Fruit fly (Drosophila melanogaster) whole organism, embryonic: ENCODE data around the gene Ubc4.

ENCODE experiments used
- Asciz ChIP-seq: fragments of 200-800 bp; sonication (Bioruptor generic); optimal IDR thresholded peaks from 2 replicates; lab custom pipeline; 2017; ENCODE audit warnings: missing biosample characterization, mild to moderate bottlenecking, missing genetic modification characterization, missing genetic modification reagents
- Blimp-1 ChIP-seq: fragments of 200-800 bp; sonication (Bioruptor generic); optimal IDR thresholded peaks from 3 replicates; lab custom pipeline; 2018; ENCODE audit warnings: missing biosample characterization, missing genetic modification characterization, mild to moderate bottlenecking, moderate library complexity, missing genetic modification reagents
- CG10267 ChIP-seq: fragments of 200-800 bp; sonication (Bioruptor generic); optimal IDR thresholded peaks from 2 replicates; lab custom pipeline; 2018; ENCODE audit warnings: missing biosample characterization, mild to moderate bottlenecking, missing genetic modification characterization, moderate library complexity
- CG10321 ChIP-seq: fragments of 200-800 bp; sonication (Bioruptor generic); IDR thresholded peaks from 2 replicates; pipeline ENCODE4 v1.3.6; 2022; ENCODE audit warnings: missing biosample characterization, missing genetic modification characterization
- CG10565 ChIP-seq: fragments of 200-800 bp; sonication (Bioruptor generic); optimal IDR thresholded peaks from 3 replicates; lab custom pipeline; 2016; ENCODE audit warnings: missing biosample characterization, mild to moderate bottlenecking, missing genetic modification characterization
- CG10959 ChIP-seq: fragments of 200-800 bp; sonication (Bioruptor generic); IDR thresholded peaks from 2 replicates; pipeline ENCODE4 v1.3.6; 2022; ENCODE audit warnings: missing biosample characterization, missing genetic modification characterization
- CG11723 ChIP-seq: fragments of 200-800 bp; sonication (Bioruptor generic); optimal IDR thresholded peaks from 2 replicates; lab custom pipeline; 2017; ENCODE audit warnings: missing biosample characterization, mild to moderate bottlenecking, missing genetic modification characterization
- CG12942 ChIP-seq: fragments of 200-800 bp; sonication (Bioruptor generic); optimal IDR thresholded peaks from 3 replicates; lab custom pipeline; 2016; ENCODE audit warnings: missing biosample characterization, missing genetic modification characterization
- CG13624 ChIP-seq: fragments of 200-800 bp; sonication (Bioruptor generic); optimal IDR thresholded peaks from 2 replicates; lab custom pipeline; 2016; ENCODE audit warnings: missing biosample characterization, missing genetic modification characterization
- CG15073 ChIP-seq: fragments of 200-800 bp; sonication (Bioruptor generic); optimal IDR thresholded peaks from 2 replicates; lab custom pipeline; 2016; ENCODE audit warnings: missing biosample characterization, missing genetic modification characterization
- CG1603 ChIP-seq: fragments of 200-800 bp; sonication (Bioruptor generic); optimal IDR thresholded peaks from 2 replicates; lab custom pipeline; 2019; ENCODE audit warnings: missing biosample characterization, mild to moderate bottlenecking, missing genetic modification characterization, moderate library complexity
- CG16863 ChIP-seq: fragments of 200-800 bp; sonication (Bioruptor generic); optimal IDR thresholded peaks from 3 replicates; lab custom pipeline; 2016; ENCODE audit warnings: missing biosample characterization, missing genetic modification characterization
- CG17359 ChIP-seq: fragments of 200-800 bp; sonication (Bioruptor generic); optimal IDR thresholded peaks from 3 replicates; lab custom pipeline; 2018; ENCODE audit warnings: missing biosample characterization, mild to moderate bottlenecking, missing genetic modification characterization, moderate library complexity
- CG2199 ChIP-seq: fragments of 200-800 bp; sonication (Bioruptor generic); IDR thresholded peaks from 3 replicates; pipeline ENCODE4 v1.3.6; 2022; ENCODE audit warnings: missing biosample characterization, missing genetic modification characterization
- CG3163 ChIP-seq: fragments of 200-800 bp; sonication (Bioruptor generic); optimal IDR thresholded peaks from 3 replicates; lab custom pipeline; 2016; ENCODE audit warnings: missing biosample characterization, missing genetic modification characterization
- CG32767 ChIP-seq: fragments of 200-800 bp; sonication (Bioruptor generic); IDR thresholded peaks from 2 replicates; pipeline ENCODE4 v1.3.6; 2022; ENCODE audit warnings: missing biosample characterization, missing genetic modification characterization
- CG33557 ChIP-seq: fragments of 200-800 bp; sonication (Bioruptor generic); optimal IDR thresholded peaks from 2 replicates; lab custom pipeline; 2019; ENCODE audit warnings: missing biosample characterization, mild to moderate bottlenecking, missing genetic modification characterization, moderate library complexity
- CG34376 ChIP-seq: fragments of 200-800 bp; sonication (Bioruptor generic); optimal IDR thresholded peaks from 2 replicates; lab custom pipeline; 2018; ENCODE audit warnings: missing biosample characterization, mild to moderate bottlenecking, missing genetic modification characterization
- CG34422 ChIP-seq: fragments of 200-800 bp; sonication (Bioruptor generic); IDR thresholded peaks from 3 replicates; pipeline ENCODE4 v1.3.6; 2022; ENCODE audit warnings: missing biosample characterization, missing genetic modification characterization
- CG3847 ChIP-seq: fragments of 200-800 bp; sonication (Bioruptor generic); IDR thresholded peaks from 2 replicates; pipeline ENCODE4 v1.3.6; 2022; ENCODE audit warnings: missing biosample characterization, missing genetic modification characterization
- CG43689 ChIP-seq: fragments of 200-800 bp; sonication (Bioruptor generic); IDR thresholded peaks from 2 replicates; pipeline ENCODE4 v1.3.6; 2022; ENCODE audit warnings: missing biosample characterization, missing genetic modification characterization
- CG6854 ChIP-seq: fragments of 200-800 bp; sonication (Bioruptor generic); optimal IDR thresholded peaks from 3 replicates; lab custom pipeline; 2017; ENCODE audit warnings: missing biosample characterization, mild to moderate bottlenecking, missing genetic modification characterization
- CG7357 ChIP-seq: fragments of 200-800 bp; sonication (Bioruptor generic); IDR thresholded peaks from 3 replicates; pipeline ENCODE4 v1.3.6; 2022; ENCODE audit warnings: missing biosample characterization, missing genetic modification characterization
- CG7839 ChIP-seq: fragments of 200-800 bp; sonication (Bioruptor generic); optimal IDR thresholded peaks from 3 replicates; lab custom pipeline; 2018; ENCODE audit warnings: missing biosample characterization, mild to moderate bottlenecking, missing genetic modification characterization, moderate library complexity
- CG8765 ChIP-seq: fragments of 200-800 bp; sonication (Bioruptor generic); IDR thresholded peaks from 2 replicates; pipeline ENCODE4 v1.3.6; 2022; ENCODE audit warnings: missing biosample characterization, missing genetic modification characterization
- CG9437 ChIP-seq: fragments of 200-800 bp; sonication (Bioruptor generic); optimal IDR thresholded peaks from 2 replicates; lab custom pipeline; 2018; ENCODE audit warnings: missing biosample characterization, mild to moderate bottlenecking, missing genetic modification characterization
- CG9876 ChIP-seq: fragments of 200-800 bp; sonication (Bioruptor generic); optimal IDR thresholded peaks from 2 replicates; lab custom pipeline; 2016; ENCODE audit warnings: missing biosample characterization, missing genetic modification characterization
- Deaf1 ChIP-seq: fragments of 200-800 bp; optimal IDR thresholded peaks from 3 replicates; lab custom pipeline; 2019; ENCODE audit warnings: missing biosample characterization, mild to moderate bottlenecking, missing genetic modification characterization, moderate library complexity
- Doc3 ChIP-seq: fragments of 200-800 bp; sonication (Bioruptor generic); IDR thresholded peaks from 3 replicates; pipeline ENCODE4 v1.3.6; 2022; ENCODE audit warnings: missing biosample characterization, missing genetic modification characterization; ENCODE audit not compliant: partially characterized antibody
- E2f2 ChIP-seq: fragments of 200-800 bp; sonication (Bioruptor generic); IDR thresholded peaks from 2 replicates; pipeline ENCODE4 v1.3.6; 2022; ENCODE audit warnings: missing biosample characterization, missing genetic modification characterization
- Ets65A ChIP-seq: fragments of 200-800 bp; sonication (Bioruptor generic); peaks from one replicate; lab custom pipeline; 2016; ENCODE audit warnings: missing biosample characterization, missing genetic modification characterization
- Fer3 ChIP-seq: fragments of 200-800 bp; sonication (Bioruptor generic); optimal IDR thresholded peaks from 2 replicates; lab custom pipeline; 2018; ENCODE audit warnings: missing biosample characterization, mild to moderate bottlenecking, missing genetic modification characterization, moderate library complexity
- Hmr ChIP-seq: fragments of 200-800 bp; sonication (Bioruptor generic); optimal IDR thresholded peaks from 3 replicates; lab custom pipeline; 2017; ENCODE audit warnings: mild to moderate bottlenecking, missing biosample characterization, missing genetic modification reagents, missing genetic modification characterization
- Hmx ChIP-seq: fragments of 200-800 bp; sonication (Bioruptor generic); optimal IDR thresholded peaks from 2 replicates; lab custom pipeline; 2016; ENCODE audit warnings: missing biosample characterization, missing genetic modification characterization
- Med ChIP-seq: fragments of 200-800 bp; sonication (Bioruptor generic); peaks from one replicate; lab custom pipeline; 2016; ENCODE audit warnings: missing biosample characterization, missing genetic modification characterization, mild to moderate bottlenecking, inconsistent platforms, moderate library complexity
- Side ChIP-seq: fragments of 200-800 bp; sonication (Bioruptor generic); optimal IDR thresholded peaks from 2 replicates; lab custom pipeline; 2016; ENCODE audit warnings: missing biosample characterization, missing genetic modification characterization
- Sry-β ChIP-seq: fragments of 200-800 bp; sonication (Bioruptor generic); optimal IDR thresholded peaks from 2 replicates; lab custom pipeline; 2018; ENCODE audit warnings: missing biosample characterization, mild to moderate bottlenecking, missing genetic modification characterization, moderate library complexity
- Taf1 ChIP-seq: fragments of 200-800 bp; sonication (Bioruptor generic); IDR thresholded peaks from 2 replicates; pipeline ENCODE4 v1.3.6; 2022; ENCODE audit warnings: missing biosample characterization, missing genetic modification characterization
- Tbp ChIP-seq: fragments of >200 bp; optimal IDR thresholded peaks from 2 replicates; lab custom pipeline; 2018; ENCODE audit warnings: missing biosample characterization, missing genetic modification characterization
- ab ChIP-seq: fragments of 200-800 bp; sonication (Bioruptor generic); optimal IDR thresholded peaks from 2 replicates; lab custom pipeline; 2016; ENCODE audit warnings: missing biosample characterization, missing genetic modification characterization
- bcd ChIP-seq: fragments of 200-800 bp; sonication (Bioruptor generic); optimal IDR thresholded peaks from 2 replicates; lab custom pipeline; 2017; ENCODE audit warnings: missing biosample characterization, mild to moderate bottlenecking, missing genetic modification characterization
- crol ChIP-seq: fragments of 200-800 bp; sonication (Bioruptor generic); IDR thresholded peaks from 2 replicates; pipeline ENCODE4 v1.3.6; 2022; ENCODE audit warnings: missing biosample characterization, missing genetic modification characterization
- da ChIP-seq: fragments of 200-800 bp; sonication (Bioruptor generic); optimal IDR thresholded peaks from 2 replicates; lab custom pipeline; 2016; ENCODE audit warnings: missing biosample characterization, missing genetic modification characterization
- dm ChIP-seq: fragments of 200-800 bp; sonication (Bioruptor generic); optimal IDR thresholded peaks from 3 replicates; lab custom pipeline; 2016; ENCODE audit warnings: missing biosample characterization, missing genetic modification characterization
- fru ChIP-seq: fragments of >200 bp; optimal IDR thresholded peaks from 2 replicates; lab custom pipeline; 2017
- gt ChIP-seq: fragments of 200-800 bp; sonication (Bioruptor generic); IDR thresholded peaks from 2 replicates; pipeline ENCODE4 v1.3.6; 2022; ENCODE audit warnings: missing biosample characterization, missing genetic modification characterization
- mld ChIP-seq: fragments of 200-800 bp; sonication (Bioruptor generic); IDR thresholded peaks from 3 replicates; pipeline ENCODE4 v1.3.6; 2022; ENCODE audit warnings: missing biosample characterization, missing genetic modification characterization; ENCODE audit not compliant: partially characterized antibody
- nerfin-2 ChIP-seq: fragments of 200-800 bp; sonication (Bioruptor generic); IDR thresholded peaks from 2 replicates; pipeline ENCODE4 v1.3.6; 2022; ENCODE audit warnings: missing biosample characterization, missing genetic modification characterization; ENCODE audit not compliant: partially characterized antibody
- shn ChIP-seq: fragments of 200-800 bp; sonication (Bioruptor generic); optimal IDR thresholded peaks from 3 replicates; lab custom pipeline; 2016; ENCODE audit warnings: missing biosample characterization, missing genetic modification characterization
- sima ChIP-seq: fragments of 200-800 bp; sonication (Bioruptor generic); optimal IDR thresholded peaks from 2 replicates; lab custom pipeline; 2016; ENCODE audit warnings: missing biosample characterization, missing genetic modification characterization
- stc ChIP-seq: fragments of 200-800 bp; sonication (Bioruptor generic); IDR thresholded peaks from 2 replicates; pipeline ENCODE4 v1.3.6; 2022; ENCODE audit warnings: missing biosample characterization, missing genetic modification characterization
- sug ChIP-seq: fragments of 200-800 bp; optimal IDR thresholded peaks from 2 replicates; lab custom pipeline; 2019; ENCODE audit warnings: missing biosample characterization, mild to moderate bottlenecking, missing genetic modification characterization, moderate library complexity

Gene Ubc4

DNA sequence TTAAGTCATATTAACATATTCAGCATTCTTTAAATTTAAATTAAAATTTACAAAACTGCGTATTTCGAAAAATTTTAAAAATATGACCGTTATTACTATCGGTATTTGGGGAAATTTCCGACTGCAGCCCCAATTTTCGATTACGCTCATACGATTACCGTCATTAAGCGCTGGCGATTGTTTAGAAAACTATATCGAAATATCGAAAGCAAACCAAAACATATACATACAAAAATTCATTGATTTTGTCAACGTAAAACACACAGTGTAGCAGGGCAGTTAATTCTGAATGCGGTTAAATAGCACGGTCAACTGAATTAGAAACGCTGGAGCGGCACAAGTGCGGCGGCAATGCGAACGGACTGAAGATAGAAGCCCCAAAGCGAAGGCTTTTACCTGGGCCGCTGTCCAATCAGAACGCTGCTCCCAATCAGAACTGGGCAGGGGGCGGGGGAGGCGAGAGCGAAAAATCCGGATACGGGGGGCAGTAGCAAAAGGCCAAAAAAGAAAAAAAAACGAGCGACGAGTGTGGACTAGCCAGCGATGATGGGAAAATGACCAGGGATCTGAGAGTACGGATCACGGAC lies 6.1 kb downstream of the Ubc4 start, which contains the start of gene CG16711 (continued):
- TF ChIP-seq Fer3 (no peak), CG32767 (GFP tag; lab: Robert Waterston, UW) (peak; percentile 87), shn (no peak), da (GFP tag; lab: Kevin White, UChicago) (no peak), CG2199 (GFP tag; lab: Robert Waterston, UW) (no peak), Med (GFP tag; lab: Kevin White, UChicago) (no peak), CG3847 (GFP tag; lab: Robert Waterston, UW) (no peak), CG33557 (GFP tag; lab: Kevin White, UChicago) (no peak), CG16863 (GFP tag; lab: Kevin White, UChicago) (no peak), CG10267 (peak; percentile 40), CG34376 (GFP tag; lab: Kevin White, UChicago) (no peak), crol (GFP tag; lab: Robert Waterston, UW) (peak; percentile 79), Hmr (GFP tag; lab: Kevin White, UChicago) (no peak), Tbp (GFP tag; lab: Kevin White, UChicago) (no peak), CG6854 (GFP tag; lab: Kevin White, UChicago) (no peak), gt (GFP tag; lab: Robert Waterston, UW) (no peak), Doc3 (GFP tag; lab: Robert Waterston, UW) (peak; percentile 89), CG10959 (no peak), stc (GFP tag; lab: Robert Waterston, UW) (no peak), CG9876 (GFP tag; lab: Kevin White, UChicago) (no peak), CG13624 (GFP tag; lab: Kevin White, UChicago) (no peak), CG10565 (GFP tag; lab: Kevin White, UChicago) (no peak), Asciz (GFP tag; lab: Kevin White, UChicago) (no peak), E2f2 (GFP tag; lab: Robert Waterston, UW) (peak; percentile 64), ab (GFP tag; lab: Kevin White, UChicago) (no peak), nerfin-2 (GFP tag; lab: Robert Waterston, UW) (peak; percentile 95), CG34422 (GFP tag; lab: Robert Waterston, UW) (0 out of 3 replicates have a peak, but pooled peaks have one; percentile 24), CG10321 (GFP tag; lab: Robert Waterston, UW) (no peak), sug (no peak), mld (GFP tag; lab: Robert Waterston, UW) (peak; percentile 93), Sry-β (GFP tag; lab: Kevin White, UChicago) (no peak), Side (GFP tag; lab: Kevin White, UChicago) (no peak), CG3163 (no peak), CG8765 (GFP tag; lab: Robert Waterston, UW) (no peak), CG11723 (GFP tag; lab: Kevin White, UChicago) (no peak), Ets65A (GFP tag; lab: Kevin White, UChicago) (no peak), bcd (no peak), Blimp-1 (GFP tag; lab: Kevin White, UChicago) (no peak), CG17359 (no peak), CG12942 (no peak), CG7357 (no peak), Hmx (GFP tag; lab: Kevin White, UChicago) (no peak), Deaf1 (tag; lab: Kevin White, UChicago) (no peak), fru (lab: Kevin White, UChicago) (no peak), CG15073 (no peak), dm (no peak), CG43689 (no peak), sima (GFP tag; lab: Kevin White, UChicago) (no peak), CG9437 (GFP tag; lab: Kevin White, UChicago) (no peak), Taf1 (GFP tag; lab: Robert Waterston, UW) (no peak), CG1603 (no peak), CG7839 (tag; lab: Kevin White, UChicago) (no peak)
